Fruit fly (Drosophila melanogaster) Kc167 (cell line): ENCODE measurements around the gene Tsc1.

Experiments
- Myc ChIP-seq: fragments of >200 bp; optimal IDR thresholded peaks from 2 replicates; lab custom pipeline; 2017; ENCODE audit warnings: missing external identifiers
- Sin3A ChIP-seq: fragments of >200 bp; optimal IDR thresholded peaks from 2 replicates; lab custom pipeline; 2018; ENCODE audit warnings: missing external identifiers
- insv ChIP-seq: fragments of >200 bp; optimal IDR thresholded peaks from 3 replicates; lab custom pipeline; 2018; ENCODE audit warnings: missing external identifiers
- psq ChIP-seq: fragments of >200 bp; optimal IDR thresholded peaks from 2 replicates; lab custom pipeline; 2017; ENCODE audit warnings: missing external identifiers
- ttk ChIP-seq: sonication (Bioruptor generic); optimal IDR thresholded peaks from 2 replicates; lab custom pipeline; 2017; ENCODE audit warnings: missing external identifiers

- TF ChIP-seq insv (lab: Kevin White, UChicago) = no peak
- TF ChIP-seq psq = no peak
- TF ChIP-seq Myc (lab: Kevin White, UChicago) = no peak
- TF ChIP-seq ttk (lab: Kevin White, UChicago) = no peak
- TF ChIP-seq Sin3A = no peak
Measured at dm6 chr3R:24121669-24122068, 8.4 kb upstream of the Tsc1 start.
